Worm (Caenorhabditis elegans): ENCODE measurements around the gene ucr-2.2.

DNA sequence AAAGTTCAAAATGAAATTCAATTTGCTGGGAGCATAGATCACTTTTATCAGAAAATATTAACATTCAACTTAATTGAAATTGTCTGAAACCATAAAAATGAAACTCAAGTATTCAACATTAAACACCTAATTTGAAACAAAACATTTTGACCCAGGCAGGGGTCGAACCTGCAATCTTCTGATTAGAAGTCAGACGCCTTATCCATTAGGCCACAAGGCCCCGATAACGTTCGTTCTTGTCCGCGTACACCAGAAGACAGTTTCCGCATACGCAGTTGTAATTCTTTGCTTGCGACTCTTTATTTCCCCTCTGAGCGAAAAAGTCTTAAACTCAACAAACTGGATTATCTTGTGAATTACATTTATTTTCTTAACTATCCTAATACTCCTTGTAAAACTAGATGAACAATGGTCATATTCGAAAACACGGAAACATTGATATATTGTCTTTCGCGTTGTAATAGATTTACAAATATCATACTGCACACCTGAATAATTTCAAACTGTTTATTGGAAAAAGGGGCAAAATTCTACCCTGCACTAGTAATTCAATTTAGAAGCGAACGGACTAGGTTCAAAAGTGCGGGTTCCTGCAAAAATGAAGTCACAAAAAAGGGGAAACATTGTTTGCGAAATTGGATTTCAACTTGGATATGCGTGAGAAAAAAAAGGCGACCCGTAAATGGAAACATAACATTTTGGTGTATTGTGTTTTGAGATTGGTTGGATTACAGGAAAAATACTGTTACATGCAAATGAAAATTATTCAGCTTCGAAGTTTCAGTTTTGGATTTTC, 27.1 kb upstream of the ucr-2.2 start:
- TF ChIP-seq ama-1 (optimal IDR thresholded peaks at IDR 0.05) (no peak), tra-4 (tag; optimal IDR thresholded peaks at IDR 0.05) (no peak), scrt-1 (GFP tag; IDR thresholded peaks at IDR 0.05) (no peak), F13C5.2 (tag; optimal IDR thresholded peaks at IDR 0.05) (no peak), flt-1 (GFP tag; IDR thresholded peaks at IDR 0.05) (0 out of 2 replicates have a peak, but pooled peaks have one; percentile 49), hmg-4 (GFP tag; optimal IDR thresholded peaks at IDR 0.05) (no peak), sea-1 (GFP tag; conservative IDR thresholded peaks at IDR 0.05) (no peak), tbx-11 (GFP tag; IDR thresholded peaks at IDR 0.05) (no peak)

All from whole organism, early embryonic.